Fruit fly (Drosophila melanogaster) whole organism, embryonic: Measurements from ENCODE around the gene CG14740.

ENCODE experiments used
- CG10366 ChIP-seq: fragments of 200-800 bp; sonication (Bioruptor generic); IDR thresholded peaks from 2 replicates; pipeline ENCODE4 v1.3.6; 2022; ENCODE audit warnings: missing biosample characterization, missing genetic modification characterization
- CG10543 ChIP-seq: fragments of 200-800 bp; sonication (Bioruptor generic); optimal IDR thresholded peaks from 3 replicates; lab custom pipeline; 2017; ENCODE audit warnings: missing biosample characterization, mild to moderate bottlenecking, missing genetic modification characterization, moderate library complexity
- CG1233 ChIP-seq: fragments of 200-800 bp; sonication (Bioruptor generic); optimal IDR thresholded peaks from 4 replicates; lab custom pipeline; 2018; ENCODE audit warnings: missing biosample characterization, mild to moderate bottlenecking, missing genetic modification characterization
- CG1647 ChIP-seq: fragments of 200-800 bp; sonication (Bioruptor generic); optimal IDR thresholded peaks from 3 replicates; lab custom pipeline; 2016; ENCODE audit warnings: missing biosample characterization, missing genetic modification characterization
- CG16815 ChIP-seq: fragments of 200-800 bp; sonication (Bioruptor generic); optimal IDR thresholded peaks from 3 replicates; lab custom pipeline; 2017; ENCODE audit warnings: missing biosample characterization, mild to moderate bottlenecking, missing genetic modification characterization
- CG16863 ChIP-seq: fragments of 200-800 bp; sonication (Bioruptor generic); optimal IDR thresholded peaks from 3 replicates; lab custom pipeline; 2016; ENCODE audit warnings: missing biosample characterization, missing genetic modification characterization
- CG17359 ChIP-seq: fragments of 200-800 bp; sonication (Bioruptor generic); optimal IDR thresholded peaks from 3 replicates; lab custom pipeline; 2018; ENCODE audit warnings: missing biosample characterization, mild to moderate bottlenecking, missing genetic modification characterization, moderate library complexity
- CG42726 ChIP-seq: fragments of 200-800 bp; sonication (Bioruptor generic); IDR thresholded peaks from 2 replicates; pipeline ENCODE4 v1.3.6; 2022; ENCODE audit warnings: missing biosample characterization, missing genetic modification characterization; ENCODE audit not compliant: partially characterized antibody
- CG43689 ChIP-seq: fragments of 200-800 bp; sonication (Bioruptor generic); IDR thresholded peaks from 2 replicates; pipeline ENCODE4 v1.3.6; 2022; ENCODE audit warnings: missing biosample characterization, missing genetic modification characterization
- CG4730 ChIP-seq: fragments of 200-800 bp; sonication (Bioruptor generic); IDR thresholded peaks from 2 replicates; pipeline ENCODE4 v1.3.6; 2022; ENCODE audit warnings: missing biosample characterization, missing genetic modification characterization
- CG4820 ChIP-seq: fragments of 200-800 bp; sonication (Bioruptor generic); optimal IDR thresholded peaks from 3 replicates; lab custom pipeline; 2016; ENCODE audit warnings: missing biosample characterization, missing genetic modification characterization
- CG6254 ChIP-seq: fragments of 200-800 bp; sonication (Bioruptor generic); optimal IDR thresholded peaks from 3 replicates; lab custom pipeline; 2017; ENCODE audit warnings: mild to moderate bottlenecking, missing biosample characterization, missing genetic modification reagents, missing genetic modification characterization
- CG6654 ChIP-seq: fragments of 200-800 bp; sonication (Bioruptor generic); optimal IDR thresholded peaks from 2 replicates; lab custom pipeline; 2017; ENCODE audit warnings: missing biosample characterization, mild to moderate bottlenecking, missing genetic modification characterization
- CG7357 ChIP-seq: fragments of 200-800 bp; sonication (Bioruptor generic); IDR thresholded peaks from 3 replicates; pipeline ENCODE4 v1.3.6; 2022; ENCODE audit warnings: missing biosample characterization, missing genetic modification characterization
- CG7745 ChIP-seq: fragments of 200-800 bp; sonication (Bioruptor generic); optimal IDR thresholded peaks from 2 replicates; lab custom pipeline; 2018; ENCODE audit warnings: missing biosample characterization, mild to moderate bottlenecking, missing genetic modification characterization, moderate library complexity
- CG7786 ChIP-seq: fragments of 200-800 bp; sonication (Bioruptor generic); optimal IDR thresholded peaks from 2 replicates; lab custom pipeline; 2016; ENCODE audit warnings: missing biosample characterization, missing genetic modification characterization
- CG8359 ChIP-seq: fragments of 200-800 bp; sonication (Bioruptor generic); optimal IDR thresholded peaks from 2 replicates; lab custom pipeline; 2017; ENCODE audit warnings: missing biosample characterization, mild to moderate bottlenecking, missing genetic modification characterization, borderline replicate concordance
- CG8478 ChIP-seq: fragments of >200 bp; optimal IDR thresholded peaks from 2 replicates; lab custom pipeline; 2018
- CG9215 ChIP-seq: fragments of 200-800 bp; sonication (Bioruptor generic); IDR thresholded peaks from 2 replicates; pipeline ENCODE4 v1.3.6; 2022; ENCODE audit warnings: missing biosample characterization, missing genetic modification characterization
- Camta ChIP-seq: fragments of 200-800 bp; sonication (Bioruptor generic); optimal IDR thresholded peaks from 2 replicates; lab custom pipeline; 2016; ENCODE audit warnings: missing biosample characterization, missing genetic modification characterization
- Dek ChIP-seq: fragments of 200-800 bp; sonication (Bioruptor generic); optimal IDR thresholded peaks from 3 replicates; lab custom pipeline; 2019; ENCODE audit warnings: missing biosample characterization, mild to moderate bottlenecking, missing genetic modification characterization, moderate library complexity
- E2f1 ChIP-seq: fragments of 200-800 bp; sonication (Bioruptor generic); IDR thresholded peaks from 2 replicates; pipeline ENCODE4 v1.3.6; 2022; ENCODE audit warnings: missing biosample characterization, missing genetic modification characterization
- Fer2 ChIP-seq: fragments of 200-800 bp; sonication (Bioruptor generic); optimal IDR thresholded peaks from 2 replicates; lab custom pipeline; 2018; ENCODE audit warnings: missing biosample characterization, mild to moderate bottlenecking, missing genetic modification characterization, moderate library complexity
- HHEX ChIP-seq: fragments of 200-800 bp; sonication (Bioruptor generic); optimal IDR thresholded peaks from 3 replicates; lab custom pipeline; 2017; ENCODE audit warnings: missing biosample characterization, mild to moderate bottlenecking, missing genetic modification characterization, missing genetic modification reagents
- HLH4C ChIP-seq: fragments of 200-800 bp; sonication (Bioruptor generic); IDR thresholded peaks from 3 replicates; pipeline ENCODE4 v1.3.6; 2022; ENCODE audit warnings: missing biosample characterization, missing genetic modification characterization; ENCODE audit not compliant: partially characterized antibody
- Lpt ChIP-seq: fragments of >200 bp; optimal IDR thresholded peaks from 2 replicates; lab custom pipeline; 2018; ENCODE audit warnings: missing biosample characterization, missing genetic modification characterization
- Meics ChIP-seq: fragments of 200-800 bp; sonication (Bioruptor generic); optimal IDR thresholded peaks from 2 replicates; lab custom pipeline; 2017; ENCODE audit warnings: missing biosample characterization, mild to moderate bottlenecking, missing genetic modification characterization
- Mes4 ChIP-seq: fragments of 200-800 bp; sonication (Bioruptor generic); optimal IDR thresholded peaks from 2 replicates; lab custom pipeline; 2016; ENCODE audit warnings: missing biosample characterization, missing genetic modification characterization
- Oli ChIP-seq: fragments of 200-800 bp; sonication (Bioruptor generic); optimal IDR thresholded peaks from 2 replicates; lab custom pipeline; 2018; ENCODE audit warnings: missing biosample characterization, mild to moderate bottlenecking, missing genetic modification characterization, moderate library complexity
- Poxn ChIP-seq: fragments of 200-800 bp; sonication (Bioruptor generic); IDR thresholded peaks from 2 replicates; pipeline ENCODE4 v1.3.6; 2022; ENCODE audit warnings: missing biosample characterization, missing genetic modification characterization
- Ravus ChIP-seq: fragments of 200-800 bp; sonication (Bioruptor generic); IDR thresholded peaks from 2 replicates; pipeline ENCODE4 v1.3.6; 2022; ENCODE audit warnings: missing biosample characterization, missing genetic modification characterization
- Sin3A ChIP-seq: fragments of >200 bp; optimal IDR thresholded peaks from 2 replicates; lab custom pipeline; 2018
- Six4 ChIP-seq: fragments of 200-800 bp; sonication (Bioruptor generic); optimal IDR thresholded peaks from 2 replicates; lab custom pipeline; 2016; ENCODE audit warnings: missing biosample characterization, missing genetic modification characterization
- Ssrp ChIP-seq: fragments of 200-800 bp; sonication (Bioruptor generic); optimal IDR thresholded peaks from 2 replicates; lab custom pipeline; 2018; ENCODE audit warnings: missing biosample characterization, mild to moderate bottlenecking, missing genetic modification characterization, moderate library complexity
- aop ChIP-seq: fragments of 200-800 bp; sonication (Bioruptor generic); IDR thresholded peaks from 2 replicates; pipeline ENCODE4 v1.3.6; 2022; ENCODE audit warnings: missing biosample characterization, missing genetic modification characterization
- az2 ChIP-seq: fragments of 200-800 bp; sonication (Bioruptor generic); optimal IDR thresholded peaks from 3 replicates; lab custom pipeline; 2016; ENCODE audit warnings: missing biosample characterization, missing genetic modification characterization
- bbx ChIP-seq: fragments of 200-800 bp; sonication (Bioruptor generic); IDR thresholded peaks from 2 replicates; pipeline ENCODE4 v1.3.6; 2022; ENCODE audit warnings: missing biosample characterization, missing genetic modification characterization; ENCODE audit not compliant: partially characterized antibody
- btn ChIP-seq: fragments of 200-800 bp; sonication (Bioruptor generic); optimal IDR thresholded peaks from 2 replicates; lab custom pipeline; 2016; ENCODE audit warnings: missing biosample characterization, missing genetic modification characterization
- cad ChIP-seq: fragments of >200 bp; optimal IDR thresholded peaks from 2 replicates; lab custom pipeline; 2017; ENCODE audit warnings: missing biosample characterization, missing genetic modification characterization
- cato ChIP-seq: fragments of 200-800 bp; sonication (Bioruptor generic); optimal IDR thresholded peaks from 2 replicates; lab custom pipeline; 2016; ENCODE audit warnings: missing biosample characterization, missing genetic modification characterization, borderline replicate concordance
- crc ChIP-seq: fragments of 200-800 bp; sonication (Bioruptor generic); optimal IDR thresholded peaks from 2 replicates; lab custom pipeline; 2016; ENCODE audit warnings: missing biosample characterization, missing genetic modification characterization
- fu2 ChIP-seq: fragments of 200-800 bp; sonication (Bioruptor generic); optimal IDR thresholded peaks from 2 replicates; lab custom pipeline; 2016; ENCODE audit warnings: missing biosample characterization, missing genetic modification characterization
- gcm ChIP-seq: fragments of 200-800 bp; sonication (Bioruptor generic); optimal IDR thresholded peaks from 2 replicates; lab custom pipeline; 2019; ENCODE audit warnings: missing biosample characterization, mild to moderate bottlenecking, missing genetic modification characterization, moderate library complexity
- gro ChIP-seq: fragments of 200-800 bp; sonication (Bioruptor generic); optimal IDR thresholded peaks from 2 replicates; lab custom pipeline; 2016; ENCODE audit warnings: missing biosample characterization, missing genetic modification characterization
- gsb ChIP-seq: fragments of 200-800 bp; sonication (Bioruptor generic); IDR thresholded peaks from 2 replicates; pipeline ENCODE4 v1.3.6; 2022; ENCODE audit warnings: missing biosample characterization, missing genetic modification characterization
- hb ChIP-seq: fragments of 200-800 bp; sonication (Bioruptor generic); IDR thresholded peaks from 3 replicates; pipeline ENCODE4 v1.3.6; 2022; ENCODE audit warnings: missing biosample characterization, missing genetic modification characterization; ENCODE audit not compliant: partially characterized antibody
- hth ChIP-seq: fragments of >200 bp; optimal IDR thresholded peaks from 2 replicates; lab custom pipeline; 2017; ENCODE audit warnings: inconsistent platforms
- knrl ChIP-seq: fragments of 200-800 bp; sonication (Bioruptor generic); IDR thresholded peaks from 3 replicates; pipeline ENCODE4 v1.3.6; 2022; ENCODE audit warnings: missing biosample characterization, missing genetic modification characterization; ENCODE audit not compliant: partially characterized antibody
- pfk ChIP-seq: fragments of 200-800 bp; sonication (Bioruptor generic); optimal IDR thresholded peaks from 2 replicates; lab custom pipeline; 2018; ENCODE audit warnings: missing biosample characterization, mild to moderate bottlenecking, missing genetic modification characterization, moderate library complexity
- row ChIP-seq: fragments of 200-800 bp; sonication (Bioruptor generic); IDR thresholded peaks from 3 replicates; pipeline ENCODE4 v1.3.6; 2022; ENCODE audit warnings: missing biosample characterization, missing genetic modification characterization
- stwl ChIP-seq: fragments of 200-800 bp; sonication (Bioruptor generic); optimal IDR thresholded peaks from 3 replicates; lab custom pipeline; 2018; ENCODE audit warnings: missing biosample characterization, mild to moderate bottlenecking, missing genetic modification characterization, moderate library complexity
- tgo ChIP-seq: fragments of 200-800 bp; sonication (Bioruptor generic); IDR thresholded peaks from 3 replicates; pipeline ENCODE4 v1.3.6; 2022; ENCODE audit warnings: missing biosample characterization, missing genetic modification characterization

The CG14740 gene

DNA sequence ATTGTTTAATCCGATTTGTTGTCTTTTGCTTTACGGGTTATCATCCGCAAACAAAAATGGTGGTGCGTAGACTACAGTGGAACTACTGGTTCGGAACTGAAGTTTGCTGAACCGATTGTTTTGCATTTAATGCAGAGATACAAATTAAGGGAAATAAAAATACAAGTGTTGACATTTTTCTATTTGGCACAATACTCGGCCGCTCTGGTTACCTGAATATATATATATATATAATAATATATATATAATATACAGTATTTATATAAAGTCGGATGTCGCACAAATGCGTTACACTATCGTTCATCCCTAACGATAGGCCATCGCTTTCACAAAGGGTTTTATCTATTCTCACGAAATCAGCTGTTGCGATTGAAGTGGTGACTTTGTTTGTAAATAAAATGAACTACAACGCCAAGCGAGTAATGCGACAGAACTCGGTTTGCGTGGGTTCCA lies 45.9 kb downstream of the CG14740 start, which contains the start of the genes DCAF12 and Spt3 (continued):
- TF ChIP-seq CG8359 (GFP tag; lab: Kevin White, UChicago) = peak; percentile 40
- peak; percentile 69 for TF ChIP-seq CG9215 (GFP tag; lab: Robert Waterston, UW)
- TF ChIP-seq CG8478 (lab: Kevin White, UChicago) = no peak
- peak; percentile 99 for TF ChIP-seq knrl (GFP tag; lab: Robert Waterston, UW)
- peak; percentile 27 for TF ChIP-seq Fer2 (tag; lab: Kevin White, UChicago)
- no peak for TF ChIP-seq cad
- TF ChIP-seq gro (GFP tag; lab: Kevin White, UChicago) = no peak
- peak; percentile 94 for TF ChIP-seq hb (GFP tag; lab: Robert Waterston, UW)
- TF ChIP-seq CG17359 (tag; lab: Kevin White, UChicago) = no peak
- TF ChIP-seq CG4820 = no peak
- TF ChIP-seq Ravus (GFP tag; lab: Robert Waterston, UW) = no peak
- no peak for TF ChIP-seq CG7745 (tag; lab: Kevin White, UChicago)
- TF ChIP-seq az2 (GFP tag; lab: Kevin White, UChicago) = peak; percentile 13
- peak; percentile 35; the same call in 1 of the 2 replicates for TF ChIP-seq CG10366 (GFP tag; lab: Robert Waterston, UW)
- TF ChIP-seq hth (lab: Kevin White, UChicago) = no peak
- no peak for TF ChIP-seq Poxn
- TF ChIP-seq cato (GFP tag; lab: Kevin White, UChicago) = no peak
- TF ChIP-seq E2f1 (GFP tag; lab: Robert Waterston, UW) = peak; percentile 31; the same call in 1 of the 2 replicates
- TF ChIP-seq btn (GFP tag; lab: Kevin White, UChicago) = no peak
- peak; percentile 82 for TF ChIP-seq stwl (tag; lab: Kevin White, UChicago)
- no peak for TF ChIP-seq CG43689 (GFP tag; lab: Robert Waterston, UW)
- no peak for TF ChIP-seq CG16863 (GFP tag; lab: Kevin White, UChicago)
- TF ChIP-seq gcm (GFP tag; lab: Kevin White, UChicago) = peak; percentile 51
- no peak for TF ChIP-seq CG1647
- TF ChIP-seq CG6254 (GFP tag; lab: Kevin White, UChicago) = peak; percentile 53
- TF ChIP-seq HHEX (GFP tag; lab: Kevin White, UChicago) = no peak
- TF ChIP-seq Six4 (GFP tag; lab: Kevin White, UChicago) = peak; percentile 25
- no peak for TF ChIP-seq Mes4 (GFP tag; lab: Kevin White, UChicago)
- peak; percentile 67 for TF ChIP-seq CG10543 (GFP tag; lab: Kevin White, UChicago)
- peak; percentile 32; the same call in 1 of the 2 replicates for TF ChIP-seq CG4730 (GFP tag; lab: Robert Waterston, UW)
- TF ChIP-seq row = peak; percentile 97
- no peak for TF ChIP-seq pfk
- no peak for TF ChIP-seq Camta (GFP tag; lab: Kevin White, UChicago)
- TF ChIP-seq CG7786 (GFP tag; lab: Kevin White, UChicago) = no peak
- no peak for TF ChIP-seq aop (GFP tag; lab: Robert Waterston, UW)
- no peak for TF ChIP-seq crc
- peak; percentile 12 for TF ChIP-seq CG16815 (GFP tag; lab: Kevin White, UChicago)
- no peak for TF ChIP-seq gsb (GFP tag; lab: Robert Waterston, UW)
- no peak for TF ChIP-seq CG7357
- TF ChIP-seq Sin3A (lab: Kevin White, UChicago) = no peak
- peak; percentile 48 for TF ChIP-seq CG1233
- peak; percentile 93 for TF ChIP-seq HLH4C (GFP tag; lab: Robert Waterston, UW)
- TF ChIP-seq Meics = no peak
- no peak for TF ChIP-seq fu2 (GFP tag; lab: Kevin White, UChicago)
- TF ChIP-seq bbx (GFP tag; lab: Robert Waterston, UW) = peak; percentile 83
- peak; percentile 55 for TF ChIP-seq Dek (tag; lab: Kevin White, UChicago)
- peak; percentile 63 for TF ChIP-seq CG42726
- TF ChIP-seq Oli (tag; lab: Kevin White, UChicago) = peak; percentile 36
- TF ChIP-seq CG6654 (GFP tag; lab: Kevin White, UChicago) = no peak
- no peak for TF ChIP-seq Lpt (GFP tag; lab: Kevin White, UChicago)
- peak; percentile 44 for TF ChIP-seq Ssrp
- peak; percentile 61; the same call in 2 of the 3 replicates for TF ChIP-seq tgo (GFP tag; lab: Robert Waterston, UW)
